Fruit fly (Drosophila melanogaster) whole organism, embryonic: ENCODE results near the gene CG7484.

ENCODE experiments used
- Adf1 ChIP-seq: fragments of 200-800 bp; sonication (Bioruptor generic); IDR thresholded peaks from 2 replicates; pipeline ENCODE4 v1.3.6; 2022; ENCODE audit warnings: missing biosample characterization, missing genetic modification characterization
- Bgb ChIP-seq: fragments of 200-800 bp; sonication (Bioruptor generic); IDR thresholded peaks from 2 replicates; pipeline ENCODE4 v1.3.6; 2022; ENCODE audit warnings: missing biosample characterization, missing genetic modification characterization; ENCODE audit not compliant: partially characterized antibody
- CG10321 ChIP-seq: fragments of 200-800 bp; sonication (Bioruptor generic); IDR thresholded peaks from 2 replicates; pipeline ENCODE4 v1.3.6; 2022; ENCODE audit warnings: missing biosample characterization, missing genetic modification characterization
- CG12769 ChIP-seq: fragments of 200-800 bp; sonication (Bioruptor generic); optimal IDR thresholded peaks from 2 replicates; lab custom pipeline; 2019; ENCODE audit warnings: missing biosample characterization, mild to moderate bottlenecking, missing genetic modification characterization, moderate library complexity
- CG13287 ChIP-seq: fragments of 200-800 bp; sonication (Bioruptor generic); IDR thresholded peaks from 2 replicates; pipeline ENCODE4 v1.3.6; 2022; ENCODE audit warnings: missing biosample characterization, missing genetic modification characterization; ENCODE audit not compliant: partially characterized antibody
- CG13624 ChIP-seq: fragments of 200-800 bp; sonication (Bioruptor generic); optimal IDR thresholded peaks from 2 replicates; lab custom pipeline; 2016; ENCODE audit warnings: missing biosample characterization, missing genetic modification characterization
- CG14860 ChIP-seq: fragments of 200-800 bp; sonication (Bioruptor generic); IDR thresholded peaks from 3 replicates; pipeline ENCODE4 v1.3.6; 2022; ENCODE audit warnings: missing biosample characterization, missing genetic modification characterization; ENCODE audit not compliant: partially characterized antibody
- CG18599 ChIP-seq: fragments of 200-800 bp; sonication (Bioruptor generic); optimal IDR thresholded peaks from 3 replicates; lab custom pipeline; 2017; ENCODE audit warnings: missing biosample characterization, missing genetic modification characterization, mild to moderate bottlenecking, moderate library complexity, missing genetic modification reagents
- CG18764 ChIP-seq: fragments of 200-800 bp; sonication (Bioruptor generic); optimal IDR thresholded peaks from 3 replicates; lab custom pipeline; 2016; ENCODE audit warnings: missing biosample characterization, missing genetic modification characterization
- CG2116 ChIP-seq: fragments of 200-800 bp; sonication (Bioruptor generic); optimal IDR thresholded peaks from 3 replicates; lab custom pipeline; 2018; ENCODE audit warnings: missing biosample characterization, mild to moderate bottlenecking, missing genetic modification characterization
- CG34224 ChIP-seq: fragments of 200-800 bp; sonication (Bioruptor generic); IDR thresholded peaks from 3 replicates; pipeline ENCODE4 v1.3.6; 2022; ENCODE audit warnings: missing biosample characterization, missing genetic modification characterization; ENCODE audit not compliant: partially characterized antibody
- CG42726 ChIP-seq: fragments of 200-800 bp; sonication (Bioruptor generic); IDR thresholded peaks from 2 replicates; pipeline ENCODE4 v1.3.6; 2022; ENCODE audit warnings: missing biosample characterization, missing genetic modification characterization; ENCODE audit not compliant: partially characterized antibody
- CG8478 ChIP-seq: fragments of >200 bp; optimal IDR thresholded peaks from 2 replicates; lab custom pipeline; 2018
- Deaf1 ChIP-seq: fragments of 200-800 bp; optimal IDR thresholded peaks from 3 replicates; lab custom pipeline; 2019; ENCODE audit warnings: missing biosample characterization, mild to moderate bottlenecking, missing genetic modification characterization, moderate library complexity
- Eip74EF ChIP-seq, 2 experiments: fragments of 200-800 bp in 1 of 2; fragments of >200 bp in 1 of 2; sonication (Bioruptor generic) in 1 of 2; optimal IDR thresholded peaks; 2 replicates each; lab custom pipeline; 2017 to 2019; ENCODE audit warnings: missing biosample characterization in 2 of 2, missing genetic modification characterization in 2 of 2, mild to moderate bottlenecking in 1 of 2, moderate library complexity in 1 of 2
- Hr78 ChIP-seq, 2 experiments: fragments of 200-800 bp in 1 of 2; fragments of >200 bp in 1 of 2; sonication (Bioruptor generic) in 1 of 2; optimal IDR thresholded peaks; 2 replicates each; lab custom pipeline; 2017 to 2019; ENCODE audit warnings: missing biosample characterization in 2 of 2, missing genetic modification characterization in 2 of 2, mild to moderate bottlenecking in 1 of 2, moderate library complexity in 1 of 2
- Med ChIP-seq: fragments of 200-800 bp; sonication (Bioruptor generic); peaks from one replicate; lab custom pipeline; 2016; ENCODE audit warnings: missing biosample characterization, missing genetic modification characterization, mild to moderate bottlenecking, inconsistent platforms, moderate library complexity
- Myb ChIP-seq: fragments of 200-800 bp; sonication (Bioruptor generic); optimal IDR thresholded peaks from 2 replicates; lab custom pipeline; 2016; ENCODE audit warnings: missing biosample characterization, missing genetic modification characterization
- NFAT ChIP-seq: fragments of 200-800 bp; sonication (Bioruptor generic); IDR thresholded peaks from 2 replicates; pipeline ENCODE4 v1.3.6; 2022; ENCODE audit warnings: missing biosample characterization, missing genetic modification characterization
- Rfx ChIP-seq: fragments of 200-800 bp; sonication (Bioruptor generic); IDR thresholded peaks from 2 replicates; pipeline ENCODE4 v1.3.6; 2022; ENCODE audit warnings: missing biosample characterization, missing genetic modification characterization
- Scr ChIP-seq: fragments of 200-800 bp; sonication (Bioruptor generic); IDR thresholded peaks from 2 replicates; pipeline ENCODE4 v1.3.6; 2022; ENCODE audit warnings: missing biosample characterization, missing genetic modification characterization; ENCODE audit not compliant: partially characterized antibody
- ara ChIP-seq: fragments of 200-800 bp; sonication (Bioruptor generic); IDR thresholded peaks from 2 replicates; pipeline ENCODE4 v1.3.6; 2022; ENCODE audit warnings: missing biosample characterization, missing genetic modification characterization
- chinmo ChIP-seq: fragments of 200-800 bp; sonication (Bioruptor generic); IDR thresholded peaks from 4 replicates; pipeline ENCODE4 v1.3.6; 2022; ENCODE audit warnings: missing biosample characterization, missing genetic modification characterization; ENCODE audit not compliant: partially characterized antibody
- corto ChIP-seq: fragments of 200-800 bp; sonication (Bioruptor generic); optimal IDR thresholded peaks from 2 replicates; lab custom pipeline; 2016; ENCODE audit warnings: missing biosample characterization, mild to moderate bottlenecking, missing genetic modification characterization, moderate library complexity
- cwo ChIP-seq: fragments of 200-800 bp; sonication (Bioruptor generic); optimal IDR thresholded peaks from 3 replicates; lab custom pipeline; 2017; ENCODE audit warnings: missing biosample characterization, missing genetic modification characterization, mild to moderate bottlenecking, moderate library complexity, missing genetic modification reagents
- ftz-f1 ChIP-seq: fragments of 200-800 bp; sonication (Bioruptor generic); optimal IDR thresholded peaks from 2 replicates; lab custom pipeline; 2016; ENCODE audit warnings: missing biosample characterization, missing genetic modification characterization
- hkb ChIP-seq, 2 experiments: fragments of 200-800 bp in 1 of 2; fragments of >200 bp in 1 of 2; sonication (Bioruptor generic) in 1 of 2; IDR thresholded peaks in 1 of 2; optimal IDR thresholded peaks in 1 of 2; 2 replicates each; pipeline versions ENCODE4 v1.3.6 to Lab custom; 2017 to 2022; ENCODE audit warnings: missing biosample characterization in 1 of 2, missing genetic modification characterization in 1 of 2
- kay ChIP-seq: fragments of 200-800 bp; sonication (Bioruptor generic); optimal IDR thresholded peaks from 2 replicates; lab custom pipeline; 2016; ENCODE audit warnings: missing biosample characterization, missing genetic modification characterization
- odd ChIP-seq: fragments of 200-800 bp; sonication (Bioruptor generic); optimal IDR thresholded peaks from 2 replicates; lab custom pipeline; 2017; ENCODE audit warnings: missing biosample characterization, mild to moderate bottlenecking, missing genetic modification characterization
- prd ChIP-seq, 3 experiments: fragments of >200 bp in 2 of 3; fragments of 200-800 bp in 1 of 3; sonication (Bioruptor generic) in 1 of 3; optimal IDR thresholded peaks in 2 of 3; IDR thresholded peaks in 1 of 3; 2 replicates in 2 of 3; 3 replicates in 1 of 3; pipeline versions ENCODE4 v1.3.6 to Lab custom; 2017 to 2022; ENCODE audit warnings: missing biosample characterization in 1 of 3, missing genetic modification characterization in 1 of 3
- pros ChIP-seq: fragments of 200-800 bp; sonication (Bioruptor generic); optimal IDR thresholded peaks from 3 replicates; lab custom pipeline; 2019; ENCODE audit warnings: missing biosample characterization, mild to moderate bottlenecking, missing genetic modification characterization, moderate library complexity
- repo ChIP-seq: fragments of 200-800 bp; sonication (Bioruptor generic); optimal IDR thresholded peaks from 2 replicates; lab custom pipeline; 2016; ENCODE audit warnings: missing biosample characterization, missing genetic modification characterization
- rib ChIP-seq: fragments of 200-800 bp; sonication (Bioruptor generic); IDR thresholded peaks from 2 replicates; pipeline ENCODE4 v1.3.6; 2022; ENCODE audit warnings: missing biosample characterization, missing genetic modification characterization
- sd ChIP-seq: fragments of 200-800 bp; sonication (Bioruptor generic); optimal IDR thresholded peaks from 3 replicates; lab custom pipeline; 2018; ENCODE audit warnings: missing biosample characterization, mild to moderate bottlenecking, missing genetic modification characterization, moderate library complexity
- sima ChIP-seq: fragments of 200-800 bp; sonication (Bioruptor generic); optimal IDR thresholded peaks from 2 replicates; lab custom pipeline; 2016; ENCODE audit warnings: missing biosample characterization, missing genetic modification characterization
- sna ChIP-seq: fragments of 200-800 bp; sonication (Bioruptor generic); IDR thresholded peaks from 2 replicates; pipeline ENCODE4 v1.3.6; 2022; ENCODE audit warnings: missing biosample characterization, missing genetic modification characterization; ENCODE audit not compliant: partially characterized antibody
- unc-4 ChIP-seq: fragments of 200-800 bp; sonication (Bioruptor generic); IDR thresholded peaks from 2 replicates; pipeline ENCODE4 v1.3.6; 2022; ENCODE audit warnings: missing biosample characterization, missing genetic modification characterization; ENCODE audit not compliant: partially characterized antibody
- z ChIP-seq: fragments of 200-800 bp; sonication (Bioruptor generic); IDR thresholded peaks from 3 replicates; pipeline ENCODE4 v1.3.6; 2022; ENCODE audit warnings: missing biosample characterization, missing genetic modification characterization
- zen2 ChIP-seq: fragments of 200-800 bp; sonication (Bioruptor generic); IDR thresholded peaks from 3 replicates; pipeline ENCODE4 v1.3.6; 2022; ENCODE audit warnings: missing biosample characterization, missing genetic modification characterization; ENCODE audit not compliant: partially characterized antibody

Gene CG7484

DNA sequence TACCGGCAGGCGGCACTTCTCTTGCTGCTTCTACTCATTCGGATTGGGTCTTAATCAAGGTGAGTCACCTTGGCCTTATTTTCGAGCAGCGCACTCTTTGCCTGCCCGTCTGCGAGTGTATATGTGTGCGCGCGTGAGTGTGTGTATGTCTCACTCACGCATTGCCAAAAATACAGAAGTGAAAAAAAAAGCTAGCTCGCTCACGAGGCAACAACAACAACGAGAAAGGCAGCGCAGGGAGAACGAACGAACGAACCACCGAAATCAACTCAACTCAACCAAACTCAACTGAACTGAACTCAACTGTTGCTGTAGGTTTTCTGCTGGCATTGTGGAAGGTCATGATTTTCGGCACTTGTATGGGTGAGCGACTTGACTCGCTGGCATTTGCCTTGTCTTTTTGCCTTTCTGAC, 40.4 kb upstream of the CG7484 start (continued):
- TF ChIP-seq Med (GFP tag; lab: Kevin White, UChicago) (peak; percentile 6), CG2116 (no peak), kay (peak; percentile 29), CG8478 (lab: Kevin White, UChicago) (peak; percentile 52), CG13287 (peak; percentile 58; the same call in 1 of the 2 replicates), sima (GFP tag; lab: Kevin White, UChicago) (no peak), sd (tag; lab: Kevin White, UChicago) (peak; percentile 59), Eip74EF (GFP tag; optimal IDR thresholded peaks at IDR 0.05; lab: Kevin White, UChicago) (peak in 1 of 2 experiments; percentile 79), NFAT (GFP tag; lab: Robert Waterston, UW) (no peak), chinmo (GFP tag; lab: Robert Waterston, UW) (peak; percentile 99), unc-4 (GFP tag; lab: Robert Waterston, UW) (peak; percentile 30; the same call in 1 of the 2 replicates), Bgb (GFP tag; lab: Robert Waterston, UW) (peak; percentile 54; the same call in 1 of the 2 replicates), CG18599 (no peak), CG42726 (peak; percentile 13; the same call in 1 of the 2 replicates), rib (GFP tag; lab: Robert Waterston, UW) (peak; percentile 71), repo (GFP tag; lab: Kevin White, UChicago) (no peak), odd (GFP tag; lab: Kevin White, UChicago) (no peak), CG34224 (GFP tag; lab: Robert Waterston, UW) (peak; percentile 58; the same call in 1 of the 3 replicates), Myb (no peak), cwo (GFP tag; lab: Kevin White, UChicago) (peak; percentile 77), Scr (peak; percentile 37; the same call in 1 of the 2 replicates), corto (GFP tag; lab: Kevin White, UChicago) (peak; percentile 3), Adf1 (GFP tag; lab: Robert Waterston, UW) (peak; percentile 71; the same call in 1 of the 2 replicates), sna (GFP tag; lab: Robert Waterston, UW) (0 out of 2 replicates have a peak, but pooled peaks have one; percentile 32), Rfx (GFP tag; lab: Robert Waterston, UW) (peak; percentile 10; the same call in 1 of the 2 replicates), CG12769 (tag; lab: Kevin White, UChicago) (peak; percentile 62), zen2 (GFP tag; lab: Robert Waterston, UW) (peak; percentile 44; the same call in 1 of the 3 replicates), Deaf1 (peak; percentile 51), CG14860 (GFP tag; lab: Robert Waterston, UW) (peak; percentile 37; the same call in 1 of the 3 replicates)

DNA sequence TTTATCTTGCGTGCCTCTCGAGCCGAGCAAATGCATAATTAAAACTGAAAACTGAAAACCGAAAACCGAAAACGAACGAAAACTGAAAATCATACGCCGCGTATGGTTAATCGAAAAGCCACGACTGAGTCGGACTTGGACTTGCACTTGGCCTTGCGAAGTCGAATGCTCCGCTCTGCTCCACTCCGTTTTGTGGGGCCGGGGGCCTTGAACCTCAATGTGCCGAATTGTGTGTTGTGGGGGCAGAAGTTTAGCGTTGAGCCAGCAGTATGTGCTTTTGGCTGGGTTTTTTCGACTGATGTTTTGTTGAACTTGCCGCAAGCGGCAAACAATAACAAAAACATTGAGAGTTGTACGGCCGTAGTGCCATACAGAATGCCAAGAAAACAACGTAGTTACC, 39.1 kb upstream of the CG7484 start:
- TF ChIP-seq zen2 (GFP tag; lab: Robert Waterston, UW): no peak
- peak in 1 of 2 experiments; percentile 18 for TF ChIP-seq Eip74EF (GFP tag; optimal IDR thresholded peaks at IDR 0.05; lab: Kevin White, UChicago)
- TF ChIP-seq z (GFP tag; lab: Robert Waterston, UW): peak; percentile 60; the same call in 2 of the 3 replicates
- no peak for TF ChIP-seq prd (optimal IDR thresholded peaks at IDR 0.05; lab: Kevin White, UChicago)
- no peak for TF ChIP-seq prd (GFP tag; IDR thresholded peaks at IDR 0.05; lab: Robert Waterston, UW)
- peak in 1 of 2 experiments; percentile 4 for TF ChIP-seq Hr78 (GFP tag; optimal IDR thresholded peaks at IDR 0.05; lab: Kevin White, UChicago)
- no peak for TF ChIP-seq CG18764 (GFP tag; lab: Kevin White, UChicago)
- peak; percentile 19 for TF ChIP-seq pros (GFP tag; lab: Kevin White, UChicago)
- TF ChIP-seq CG13624: no peak
- peak; percentile 87 for TF ChIP-seq ftz-f1 (GFP tag; lab: Kevin White, UChicago)
- no peak for TF ChIP-seq cwo (GFP tag; lab: Kevin White, UChicago)
- no peak for TF ChIP-seq CG10321 (GFP tag; lab: Robert Waterston, UW)
- peak; percentile 54 for TF ChIP-seq Med (GFP tag; lab: Kevin White, UChicago)
- TF ChIP-seq chinmo (GFP tag; lab: Robert Waterston, UW): peak; percentile 76; the same call in 2 of the 4 replicates
- TF ChIP-seq hkb (optimal IDR thresholded peaks at IDR 0.05; lab: Kevin White, UChicago): peak; percentile 20
- TF ChIP-seq hkb (GFP tag; IDR thresholded peaks at IDR 0.05; lab: Robert Waterston, UW): no peak
- TF ChIP-seq CG18599: no peak
- 0 out of 2 replicates have a peak, but pooled peaks have one; percentile 10 for TF ChIP-seq ara (GFP tag; lab: Robert Waterston, UW)
